Fruit fly (Drosophila melanogaster) whole organism, embryonic: ENCODE data around the gene Pmm2.

Source experiments
- Atf-2 ChIP-seq: fragments of 200-800 bp; sonication (Bioruptor generic); optimal IDR thresholded peaks from 2 replicates; lab custom pipeline; 2016; ENCODE audit warnings: missing biosample characterization, missing genetic modification characterization
- BEAF-32 ChIP-seq: fragments of 200-800 bp; sonication (Bioruptor generic); optimal IDR thresholded peaks from 3 replicates; lab custom pipeline; 2017; ENCODE audit warnings: missing biosample characterization, missing genetic modification characterization, mild to moderate bottlenecking, moderate library complexity, missing genetic modification reagents
- BtbVII ChIP-seq: fragments of 200-800 bp; sonication (Bioruptor generic); optimal IDR thresholded peaks from 3 replicates; lab custom pipeline; 2017; ENCODE audit warnings: missing biosample characterization, mild to moderate bottlenecking, missing genetic modification characterization
- CG10321 ChIP-seq: fragments of 200-800 bp; sonication (Bioruptor generic); IDR thresholded peaks from 2 replicates; pipeline ENCODE4 v1.3.6; 2022; ENCODE audit warnings: missing biosample characterization, missing genetic modification characterization
- CG10979 ChIP-seq: fragments of 200-800 bp; sonication (Bioruptor generic); optimal IDR thresholded peaks from 2 replicates; lab custom pipeline; 2018; ENCODE audit warnings: missing biosample characterization, mild to moderate bottlenecking, missing genetic modification characterization, moderate library complexity
- CG11456 ChIP-seq: fragments of 200-800 bp; sonication (Bioruptor generic); IDR thresholded peaks from 3 replicates; pipeline ENCODE4 v1.3.6; 2022; ENCODE audit warnings: missing biosample characterization, missing genetic modification characterization
- CG14860 ChIP-seq: fragments of 200-800 bp; sonication (Bioruptor generic); IDR thresholded peaks from 3 replicates; pipeline ENCODE4 v1.3.6; 2022; ENCODE audit warnings: missing biosample characterization, missing genetic modification characterization; ENCODE audit not compliant: partially characterized antibody
- CG15696 ChIP-seq: fragments of 200-800 bp; sonication (Bioruptor generic); optimal IDR thresholded peaks from 2 replicates; lab custom pipeline; 2019; ENCODE audit warnings: missing biosample characterization, mild to moderate bottlenecking, missing genetic modification characterization, moderate library complexity
- CG17829 ChIP-seq: fragments of 200-800 bp; optimal IDR thresholded peaks from 2 replicates; lab custom pipeline; 2019; ENCODE audit warnings: missing biosample characterization, mild to moderate bottlenecking, missing genetic modification characterization, moderate library complexity
- CG2199 ChIP-seq: fragments of 200-800 bp; sonication (Bioruptor generic); IDR thresholded peaks from 3 replicates; pipeline ENCODE4 v1.3.6; 2022; ENCODE audit warnings: missing biosample characterization, missing genetic modification characterization
- CG31441 ChIP-seq: fragments of 200-800 bp; sonication (Bioruptor generic); IDR thresholded peaks from 2 replicates; pipeline ENCODE4 v1.3.6; 2022; ENCODE audit warnings: missing biosample characterization, missing genetic modification characterization
- CG32532 ChIP-seq: fragments of 200-800 bp; sonication (Bioruptor generic); IDR thresholded peaks from 2 replicates; pipeline ENCODE4 v1.3.6; 2022; ENCODE audit warnings: missing biosample characterization, missing genetic modification characterization
- CG32772 ChIP-seq: fragments of 200-800 bp; sonication (Bioruptor generic); IDR thresholded peaks from 2 replicates; pipeline ENCODE4 v1.3.6; 2022; ENCODE audit warnings: missing biosample characterization, missing genetic modification characterization
- CG6813 ChIP-seq: fragments of 200-800 bp; sonication (Bioruptor generic); optimal IDR thresholded peaks from 2 replicates; lab custom pipeline; 2017; ENCODE audit warnings: missing biosample characterization, missing genetic modification characterization, mild to moderate bottlenecking, moderate library complexity, missing genetic modification reagents
- CG8290 ChIP-seq, 3 experiments: fragments of 200-800 bp; sonication (Bioruptor generic); optimal IDR thresholded peaks; 2 replicates each; lab custom pipeline; 2016 to 2019; ENCODE audit warnings: missing biosample characterization in 3 of 3, missing genetic modification characterization in 3 of 3, mild to moderate bottlenecking in 2 of 3, moderate library complexity in 1 of 3
- CG9727 ChIP-seq: fragments of 200-800 bp; sonication (Bioruptor generic); optimal IDR thresholded peaks from 3 replicates; lab custom pipeline; 2017; ENCODE audit warnings: missing biosample characterization, mild to moderate bottlenecking, missing genetic modification characterization
- CHES-1-like ChIP-seq: fragments of 200-800 bp; sonication (Bioruptor generic); optimal IDR thresholded peaks from 2 replicates; lab custom pipeline; 2016; ENCODE audit warnings: missing biosample characterization, missing genetic modification characterization
- Dll ChIP-seq: fragments of 200-800 bp; sonication (Bioruptor generic); IDR thresholded peaks from 4 replicates; pipeline ENCODE4 v1.3.6; 2022; ENCODE audit warnings: missing biosample characterization, missing genetic modification characterization; ENCODE audit not compliant: partially characterized antibody
- Eip74EF ChIP-seq, 2 experiments: fragments of 200-800 bp in 1 of 2; fragments of >200 bp in 1 of 2; sonication (Bioruptor generic) in 1 of 2; optimal IDR thresholded peaks; 2 replicates each; lab custom pipeline; 2017 to 2019; ENCODE audit warnings: missing biosample characterization in 2 of 2, missing genetic modification characterization in 2 of 2, mild to moderate bottlenecking in 1 of 2, moderate library complexity in 1 of 2
- Fer1 ChIP-seq: fragments of 200-800 bp; sonication (Bioruptor generic); optimal IDR thresholded peaks from 2 replicates; lab custom pipeline; 2017; ENCODE audit warnings: missing biosample characterization, mild to moderate bottlenecking, missing genetic modification characterization
- HLH4C ChIP-seq: fragments of 200-800 bp; sonication (Bioruptor generic); IDR thresholded peaks from 3 replicates; pipeline ENCODE4 v1.3.6; 2022; ENCODE audit warnings: missing biosample characterization, missing genetic modification characterization; ENCODE audit not compliant: partially characterized antibody
- HLHmδ ChIP-seq: fragments of 200-800 bp; sonication (Bioruptor generic); optimal IDR thresholded peaks from 2 replicates; lab custom pipeline; 2018; ENCODE audit warnings: missing biosample characterization, mild to moderate bottlenecking, missing genetic modification characterization, moderate library complexity
- HmgD ChIP-seq: fragments of 200-800 bp; sonication (Bioruptor generic); optimal IDR thresholded peaks from 3 replicates; lab custom pipeline; 2016; ENCODE audit warnings: missing biosample characterization, missing genetic modification characterization
- Hr39 ChIP-seq: fragments of >200 bp; optimal IDR thresholded peaks from 2 replicates; lab custom pipeline; 2017
- Med ChIP-seq: fragments of 200-800 bp; sonication (Bioruptor generic); peaks from one replicate; lab custom pipeline; 2016; ENCODE audit warnings: missing biosample characterization, missing genetic modification characterization, mild to moderate bottlenecking, inconsistent platforms, moderate library complexity
- Mrtf ChIP-seq: fragments of 200-800 bp; sonication (Bioruptor generic); IDR thresholded peaks from 3 replicates; pipeline ENCODE4 v1.3.6; 2022; ENCODE audit warnings: missing biosample characterization, missing genetic modification characterization
- NFAT ChIP-seq: fragments of 200-800 bp; sonication (Bioruptor generic); IDR thresholded peaks from 2 replicates; pipeline ENCODE4 v1.3.6; 2022; ENCODE audit warnings: missing biosample characterization, missing genetic modification characterization
- Nf-YA ChIP-seq: fragments of 200-800 bp; sonication (Bioruptor generic); IDR thresholded peaks from 2 replicates; pipeline ENCODE4 v1.3.6; 2022; ENCODE audit warnings: missing biosample characterization, missing genetic modification characterization
- Opbp ChIP-seq: fragments of 200-800 bp; sonication (Bioruptor generic); IDR thresholded peaks from 3 replicates; pipeline ENCODE4 v1.3.6; 2022; ENCODE audit warnings: missing biosample characterization, missing genetic modification characterization; ENCODE audit not compliant: partially characterized antibody
- Optix ChIP-seq: fragments of 200-800 bp; sonication (Bioruptor generic); IDR thresholded peaks from 3 replicates; pipeline ENCODE4 v1.3.6; 2022; ENCODE audit warnings: missing biosample characterization, missing genetic modification characterization
- Sry-δ ChIP-seq: fragments of 200-800 bp; sonication (Bioruptor generic); optimal IDR thresholded peaks from 2 replicates; lab custom pipeline; 2016; ENCODE audit warnings: missing biosample characterization, missing genetic modification characterization
- YL-1 ChIP-seq: fragments of 200-800 bp; sonication (Bioruptor generic); optimal IDR thresholded peaks from 3 replicates; lab custom pipeline; 2017; ENCODE audit warnings: missing biosample characterization, mild to moderate bottlenecking, missing genetic modification characterization
- amos ChIP-seq: fragments of 200-800 bp; sonication (Bioruptor generic); IDR thresholded peaks from 2 replicates; pipeline ENCODE4 v1.3.6; 2022; ENCODE audit warnings: missing biosample characterization, missing genetic modification characterization; ENCODE audit not compliant: partially characterized antibody
- ase ChIP-seq: fragments of 200-800 bp; sonication (Bioruptor generic); IDR thresholded peaks from 3 replicates; pipeline ENCODE4 v1.3.6; 2022; ENCODE audit warnings: missing biosample characterization, missing genetic modification characterization
- chif ChIP-seq, 2 experiments: fragments of 200-800 bp; sonication (Bioruptor generic); optimal IDR thresholded peaks; 3 replicates each; lab custom pipeline; 2016; ENCODE audit warnings: missing biosample characterization in 2 of 2, missing genetic modification characterization in 2 of 2
- crol ChIP-seq: fragments of 200-800 bp; sonication (Bioruptor generic); IDR thresholded peaks from 2 replicates; pipeline ENCODE4 v1.3.6; 2022; ENCODE audit warnings: missing biosample characterization, missing genetic modification characterization
- emc ChIP-seq: fragments of 200-800 bp; sonication (Bioruptor generic); optimal IDR thresholded peaks from 2 replicates; lab custom pipeline; 2016; ENCODE audit warnings: missing biosample characterization, missing genetic modification characterization
- gfzf ChIP-seq: fragments of 200-800 bp; sonication (Bioruptor generic); optimal IDR thresholded peaks from 2 replicates; lab custom pipeline; 2016; ENCODE audit warnings: missing biosample characterization, mild to moderate bottlenecking, missing genetic modification characterization, moderate library complexity
- gro ChIP-seq: fragments of 200-800 bp; sonication (Bioruptor generic); optimal IDR thresholded peaks from 2 replicates; lab custom pipeline; 2016; ENCODE audit warnings: missing biosample characterization, missing genetic modification characterization
- her ChIP-seq: fragments of 200-800 bp; sonication (Bioruptor generic); optimal IDR thresholded peaks from 2 replicates; lab custom pipeline; 2016; ENCODE audit warnings: missing biosample characterization, missing genetic modification characterization
- ind ChIP-seq: fragments of 200-800 bp; sonication (Bioruptor generic); optimal IDR thresholded peaks from 3 replicates; lab custom pipeline; 2016; ENCODE audit warnings: missing biosample characterization, missing genetic modification characterization
- nmo ChIP-seq: fragments of 200-800 bp; sonication (Bioruptor generic); optimal IDR thresholded peaks from 2 replicates; lab custom pipeline; 2018; ENCODE audit warnings: missing biosample characterization, mild to moderate bottlenecking, missing genetic modification characterization, moderate library complexity
- pum ChIP-seq: fragments of 200-800 bp; sonication (Bioruptor generic); optimal IDR thresholded peaks from 2 replicates; lab custom pipeline; 2016; ENCODE audit warnings: missing biosample characterization, missing genetic modification characterization
- sc ChIP-seq, 3 experiments: fragments of >200 bp in 2 of 3; fragments of 200-800 bp in 1 of 3; sonication (Bioruptor generic) in 1 of 3; optimal IDR thresholded peaks; 2 replicates in 2 of 3; 3 replicates in 1 of 3; lab custom pipeline; 2017; ENCODE audit warnings: mild to moderate bottlenecking in 1 of 3, missing biosample characterization in 1 of 3, missing genetic modification characterization in 1 of 3, missing genetic modification reagents in 1 of 3
- sens ChIP-seq: fragments of 200-800 bp; sonication (Bioruptor generic); peaks from one replicate; lab custom pipeline; 2016; ENCODE audit warnings: missing biosample characterization, missing genetic modification characterization
- yki ChIP-seq: fragments of >200 bp; optimal IDR thresholded peaks from 3 replicates; lab custom pipeline; 2018
- zfh2 ChIP-seq: fragments of 200-800 bp; sonication (Bioruptor generic); optimal IDR thresholded peaks from 2 replicates; lab custom pipeline; 2016; ENCODE audit warnings: missing biosample characterization, missing genetic modification characterization

The Pmm2 gene

dm6 chr3L:12572366-12572765 is 38.0 kb downstream of the Pmm2 start, which contains the start of gene sowah (continued):
- TF ChIP-seq emc (GFP tag; lab: Kevin White, UChicago) (peak; percentile 50), yki (no peak), Optix (GFP tag; lab: Robert Waterston, UW) (peak; percentile 23; the same call in 1 of the 3 replicates), sc (optimal IDR thresholded peaks at IDR 0.05; lab: Kevin White, UChicago) (no peak), sc (GFP tag; optimal IDR thresholded peaks at IDR 0.05; lab: Kevin White, UChicago) (no peak), NFAT (GFP tag; lab: Robert Waterston, UW) (peak; percentile 62), CG32772 (GFP tag; lab: Robert Waterston, UW) (peak; percentile 47; the same call in 1 of the 2 replicates), CG11456 (peak; percentile 69; the same call in 1 of the 3 replicates), CG10321 (GFP tag; lab: Robert Waterston, UW) (no peak), Mrtf (no peak), CHES-1-like (GFP tag; lab: Kevin White, UChicago) (peak; percentile 65), HLH4C (GFP tag; lab: Robert Waterston, UW) (0 out of 3 replicates have a peak, but pooled peaks have one; percentile 28)

- TF ChIP-seq Med (GFP tag; lab: Kevin White, UChicago) (no peak), sens (GFP tag; lab: Kevin White, UChicago) (peak; percentile 69), CG10979 (tag; lab: Kevin White, UChicago) (peak; percentile 17), CG15696 (tag; lab: Kevin White, UChicago) (peak; percentile 16), CG9727 (GFP tag; lab: Kevin White, UChicago) (peak; percentile 24), CG17829 (tag; lab: Kevin White, UChicago) (no peak), gfzf (no peak)
Observed at dm6 chr3L:12574867-12575266, 40.5 kb downstream of the Pmm2 start.

- TF ChIP-seq sens (GFP tag; lab: Kevin White, UChicago) (peak; percentile 53), her (no peak), Nf-YA (peak; percentile 74), CG2199 (GFP tag; lab: Robert Waterston, UW) (peak; percentile 43; the same call in 1 of the 3 replicates), pum (GFP tag; lab: Kevin White, UChicago) (no peak), ase (GFP tag; lab: Robert Waterston, UW) (no peak), nmo (peak; percentile 1), HmgD (GFP tag; lab: Kevin White, UChicago) (no peak), amos (GFP tag; lab: Robert Waterston, UW) (no peak), Dll (0 out of 4 replicates have a peak, but pooled peaks have one; percentile 12), Sry-δ (GFP tag; lab: Kevin White, UChicago) (no peak), chif (GFP tag; optimal IDR thresholded peaks at IDR 0.05; lab: Kevin White, UChicago) (no peak), Fer1 (no peak), Opbp (GFP tag; lab: Robert Waterston, UW) (no peak), zfh2 (no peak), gro (GFP tag; lab: Kevin White, UChicago) (no peak), HLHmδ (GFP tag; lab: Kevin White, UChicago) (no peak), BEAF-32 (no peak), crol (GFP tag; lab: Robert Waterston, UW) (peak; percentile 62), CG6813 (no peak), Eip74EF (GFP tag; optimal IDR thresholded peaks at IDR 0.05; lab: Kevin White, UChicago) (no peak), CG8290 (GFP tag; optimal IDR thresholded peaks at IDR 0.05; lab: Kevin White, UChicago) (no peak), CG8290 (tag; optimal IDR thresholded peaks at IDR 0.05; lab: Kevin White, UChicago) (no peak), BtbVII (GFP tag; lab: Kevin White, UChicago) (no peak), Atf-2 (no peak), CG32532 (GFP tag; lab: Robert Waterston, UW) (peak; percentile 10; the same call in 1 of the 2 replicates), CG14860 (GFP tag; lab: Robert Waterston, UW) (no peak), Hr39 (lab: Kevin White, UChicago) (no peak), CG31441 (GFP tag; lab: Robert Waterston, UW) (no peak), ind (GFP tag; lab: Kevin White, UChicago) (no peak), YL-1 (GFP tag; lab: Kevin White, UChicago) (no peak)
Observed at dm6 chr3L:12580212-12580676, 45.9 kb downstream of the Pmm2 start, which contains the start of gene ara. Gene ara, plus strand, starts transcription at chr3L:12580672.
